Worm (Caenorhabditis elegans): Measurements from ENCODE around the gene pie-1.
"Not testable (repeated sequence)": the region's sequence is repeated elsewhere in the genome, so short reads cannot be mapped to it uniquely, and the experiment has no call there.

The pie-1 gene

ce11 chrIII:12386597-12386996 lies 40.1 kb upstream of the pie-1 start, which contains the start of gene Y49E10.30:
Gene Y49E10.30, plus strand, starts transcription at chrIII:12386897.
- not testable (repeated sequence) for TF ChIP-seq K11D2.4 (GFP tag; IDR thresholded peaks at IDR 0.05); ceh-79 (tag; optimal IDR thresholded peaks at IDR 0.05); F37B4.10 (GFP tag; IDR thresholded peaks at IDR 0.05)

- TF ChIP-seq aptf-2 (GFP tag; conservative IDR thresholded peaks at IDR 0.05): peak; percentile 95
Measured at ce11 chrIII:12387344-12387743, 39.3 kb upstream of the pie-1 start.

- TF ChIP-seq lsy-27 (tag; optimal IDR thresholded peaks at IDR 0.05; ENCODE audit: borderline replicate concordance, insufficient read depth): no peak
- no peak for TF ChIP-seq lsl-1 (GFP tag; optimal IDR thresholded peaks at IDR 0.05)
- no peak for TF ChIP-seq nfya-2 (GFP tag; IDR thresholded peaks at IDR 0.05)
- no peak for TF ChIP-seq ceh-58 (GFP tag; IDR thresholded peaks at IDR 0.05)
Measured at ce11 chrIII:12388106-12388505, 38.6 kb upstream of the pie-1 start.

ce11 chrIII:12395085-12395484 lies 31.6 kb upstream of the pie-1 start, which contains the start of gene Y49E10.10:
Gene Y49E10.10, plus strand, starts transcription at chrIII:12395465.
- TF ChIP-seq hmg-20 (GFP tag; IDR thresholded peaks at IDR 0.05) (no peak), athp-1 (tag; optimal IDR thresholded peaks at IDR 0.05) (no peak), Y53G8AR.9 (GFP tag; conservative IDR thresholded peaks at IDR 0.05) (no peak), lin-26 (GFP tag; IDR thresholded peaks at IDR 0.05) (no peak), K11D2.4 (GFP tag; IDR thresholded peaks at IDR 0.05) (no peak), hlh-26 (GFP tag; conservative IDR thresholded peaks at IDR 0.05) (no peak), F57A8.1 (GFP tag; optimal IDR thresholded peaks at IDR 0.05) (no peak), nfyb-1 (GFP tag; IDR thresholded peaks at IDR 0.05) (no peak), fkh-3 (tag; optimal IDR thresholded peaks at IDR 0.05) (no peak), nhr-179 (tag; optimal IDR thresholded peaks at IDR 0.05) (no peak), ceh-27 (GFP tag; optimal IDR thresholded peaks at IDR 0.05) (no peak), nhr-90 (tag; optimal IDR thresholded peaks at IDR 0.05) (no peak), zfh-2 (GFP tag; conservative IDR thresholded peaks at IDR 0.05) (no peak), madf-6 (GFP tag; IDR thresholded peaks at IDR 0.05) (no peak), let-526 (GFP tag; IDR thresholded peaks at IDR 0.05) (no peak), lag-1 (GFP tag; IDR thresholded peaks at IDR 0.05) (no peak), C17E4.6 (GFP tag; IDR thresholded peaks at IDR 0.05) (no peak), F37B4.10 (GFP tag; IDR thresholded peaks at IDR 0.05) (no peak)

- TF ChIP-seq Y56A3A.18 (GFP tag; IDR thresholded peaks at IDR 0.05) (no peak), B0336.3 (GFP tag; IDR thresholded peaks at IDR 0.05) (0 out of 2 replicates have a peak, but pooled peaks have one; percentile 14), madf-8 (GFP tag; conservative IDR thresholded peaks at IDR 0.05) (no peak), lir-1 (GFP tag; conservative IDR thresholded peaks at IDR 0.05) (no peak), madf-6 (GFP tag; IDR thresholded peaks at IDR 0.05) (0 out of 2 replicates have a peak, but pooled peaks have one; percentile 9), nfyb-1 (GFP tag; IDR thresholded peaks at IDR 0.05) (0 out of 2 replicates have a peak, but pooled peaks have one; percentile 34), ztf-22 (GFP tag; optimal IDR thresholded peaks at IDR 0.05) (no peak), repo-1 (tag; optimal IDR thresholded peaks at IDR 0.05) (no peak), F33H1.4 (GFP tag; IDR thresholded peaks at IDR 0.05) (no peak), lsy-27 (tag; optimal IDR thresholded peaks at IDR 0.05; ENCODE audit: borderline replicate concordance, insufficient read depth) (no peak), F57A8.1 (GFP tag; optimal IDR thresholded peaks at IDR 0.05) (no peak), Y53F4B.3 (GFP tag; IDR thresholded peaks at IDR 0.05) (no peak), mcd-1 (GFP tag; IDR thresholded peaks at IDR 0.05) (no peak), ztf-28 (GFP tag; IDR thresholded peaks at IDR 0.05) (0 out of 2 replicates have a peak, but pooled peaks have one; percentile 46), dpff-1 (tag; optimal IDR thresholded peaks at IDR 0.05) (no peak), ztf-6 (GFP tag; IDR thresholded peaks at IDR 0.05) (no peak), lin-35 (GFP tag; optimal IDR thresholded peaks at IDR 0.05) (no peak), hlh-26 (GFP tag; conservative IDR thresholded peaks at IDR 0.05) (no peak), sdz-38 (tag; optimal IDR thresholded peaks at IDR 0.05) (no peak)
Measured at ce11 chrIII:12398468-12398867, 28.2 kb upstream of the pie-1 start.
